Fruit fly (Drosophila melanogaster) whole organism, prepupa: ENCODE measurements around the gene CG1492.

Source experiments
- CG10669 ChIP-seq: fragments of 200-800 bp; sonication (Bioruptor generic); optimal IDR thresholded peaks from 3 replicates; lab custom pipeline; 2018; ENCODE audit warnings: missing biosample characterization, mild to moderate bottlenecking, missing genetic modification characterization, moderate library complexity
- CG4318 ChIP-seq: fragments of 200-800 bp; sonication (Bioruptor generic); optimal IDR thresholded peaks from 3 replicates; lab custom pipeline; 2017; ENCODE audit warnings: missing biosample characterization, mild to moderate bottlenecking, missing genetic modification characterization
- CG6276 ChIP-seq: fragments of 200-800 bp; sonication (Bioruptor generic); optimal IDR thresholded peaks from 2 replicates; lab custom pipeline; 2017; ENCODE audit warnings: missing biosample characterization, mild to moderate bottlenecking, missing genetic modification characterization
- CG9139 ChIP-seq: fragments of 200-800 bp; sonication (Bioruptor generic); optimal IDR thresholded peaks from 3 replicates; lab custom pipeline; 2017; ENCODE audit warnings: missing biosample characterization, mild to moderate bottlenecking, missing genetic modification characterization
- Hr39 ChIP-seq: fragments of 200-800 bp; sonication (Bioruptor generic); optimal IDR thresholded peaks from 2 replicates; lab custom pipeline; 2016; ENCODE audit warnings: missing biosample characterization, missing genetic modification characterization
- Hr4 ChIP-seq: fragments of 200-800 bp; sonication (Bioruptor generic); optimal IDR thresholded peaks from 3 replicates; lab custom pipeline; 2016; ENCODE audit warnings: missing biosample characterization, missing genetic modification characterization
- Met ChIP-seq: fragments of 200-800 bp; sonication (Bioruptor generic); optimal IDR thresholded peaks from 3 replicates; lab custom pipeline; 2016; ENCODE audit warnings: missing biosample characterization, missing genetic modification characterization
- OdsH ChIP-seq: fragments of 200-800 bp; sonication (Bioruptor generic); optimal IDR thresholded peaks from 3 replicates; lab custom pipeline; 2016; ENCODE audit warnings: missing biosample characterization, missing genetic modification characterization
- fd59A ChIP-seq: fragments of 200-800 bp; sonication (Bioruptor generic); optimal IDR thresholded peaks from 2 replicates; lab custom pipeline; 2017; ENCODE audit warnings: missing biosample characterization, mild to moderate bottlenecking, missing genetic modification characterization, missing genetic modification reagents

dm6 chrX:12031400-12031799 lies 19.4 kb upstream of the CG1492 start, which contains the start of gene Cyp311a1:
- no peak for TF ChIP-seq CG9139 (GFP tag; lab: Kevin White, UChicago)
- TF ChIP-seq OdsH (GFP tag; lab: Kevin White, UChicago), result no peak
- TF ChIP-seq CG6276 (GFP tag; lab: Kevin White, UChicago), result no peak
- no peak for TF ChIP-seq Hr4 (GFP tag; lab: Kevin White, UChicago)
- no peak for TF ChIP-seq fd59A (GFP tag; lab: Kevin White, UChicago)
- TF ChIP-seq CG10669 (GFP tag; lab: Kevin White, UChicago), result no peak
- no peak for TF ChIP-seq Hr39 (GFP tag; lab: Kevin White, UChicago)
- TF ChIP-seq CG4318, result no peak
- no peak for TF ChIP-seq Met (GFP tag; lab: Kevin White, UChicago)
